Fruit fly (Drosophila melanogaster) whole organism, pupa: ENCODE measurements around the gene Cp36.

ENCODE experiments used
- CG13204 ChIP-seq: fragments of 200-800 bp; sonication (Bioruptor generic); optimal IDR thresholded peaks from 2 replicates; lab custom pipeline; 2018; ENCODE audit warnings: missing biosample characterization, mild to moderate bottlenecking, missing genetic modification characterization, moderate library complexity
- CG14655 ChIP-seq: fragments of 200-800 bp; sonication (Bioruptor generic); optimal IDR thresholded peaks from 3 replicates; lab custom pipeline; 2017; ENCODE audit warnings: mild to moderate bottlenecking, missing biosample characterization, missing genetic modification reagents, missing genetic modification characterization
- CG15710 ChIP-seq: fragments of 200-800 bp; sonication (Bioruptor generic); optimal IDR thresholded peaks from 2 replicates; lab custom pipeline; 2018; ENCODE audit warnings: missing biosample characterization, mild to moderate bottlenecking, missing genetic modification characterization, moderate library complexity
- CG32121 ChIP-seq: fragments of 200-800 bp; sonication (Bioruptor generic); IDR thresholded peaks from 2 replicates; pipeline ENCODE4 v1.3.6; 2022; ENCODE audit warnings: missing biosample characterization, missing genetic modification characterization
- CG34367 ChIP-seq: fragments of 200-800 bp; sonication (Bioruptor generic); optimal IDR thresholded peaks from 2 replicates; lab custom pipeline; 2018; ENCODE audit warnings: missing biosample characterization, mild to moderate bottlenecking, missing genetic modification characterization
- CG8159 ChIP-seq: fragments of 200-800 bp; sonication (Bioruptor generic); optimal IDR thresholded peaks from 3 replicates; lab custom pipeline; 2018; ENCODE audit warnings: missing biosample characterization, mild to moderate bottlenecking, missing genetic modification characterization, moderate library complexity
- CG9948 ChIP-seq: fragments of 200-800 bp; sonication (Bioruptor generic); optimal IDR thresholded peaks from 2 replicates; lab custom pipeline; 2018; ENCODE audit warnings: missing biosample characterization, mild to moderate bottlenecking, missing genetic modification characterization, moderate library complexity
- EcR ChIP-seq: fragments of 200-800 bp; sonication (Bioruptor generic); optimal IDR thresholded peaks from 3 replicates; lab custom pipeline; 2019; ENCODE audit warnings: missing biosample characterization, missing genetic modification characterization, mild to moderate bottlenecking, moderate library complexity, missing genetic modification reagents
- Ets98B ChIP-seq: fragments of 200-800 bp; sonication (Bioruptor generic); IDR thresholded peaks from 2 replicates; pipeline ENCODE4 v1.3.6; 2022; ENCODE audit warnings: missing biosample characterization, missing genetic modification characterization
- Pif1A ChIP-seq: fragments of 200-800 bp; sonication (Bioruptor generic); optimal IDR thresholded peaks from 3 replicates; lab custom pipeline; 2016; ENCODE audit warnings: missing biosample characterization, missing genetic modification characterization
- Pif1B ChIP-seq: fragments of 200-800 bp; sonication (Bioruptor generic); optimal IDR thresholded peaks from 3 replicates; lab custom pipeline; 2016; ENCODE audit warnings: missing biosample characterization, missing genetic modification characterization
- Snoo ChIP-seq: fragments of 200-800 bp; sonication (Bioruptor generic); optimal IDR thresholded peaks from 3 replicates; lab custom pipeline; 2017; ENCODE audit warnings: missing biosample characterization, mild to moderate bottlenecking, missing genetic modification characterization, inconsistent platforms
- fd96Ca ChIP-seq: fragments of 200-800 bp; sonication (Bioruptor generic); IDR thresholded peaks from 3 replicates; pipeline ENCODE4 v1.3.6; 2022; ENCODE audit warnings: missing biosample characterization, missing genetic modification characterization
- gl ChIP-seq: fragments of 200-800 bp; sonication (Bioruptor generic); optimal IDR thresholded peaks from 2 replicates; lab custom pipeline; 2018; ENCODE audit warnings: missing biosample characterization, mild to moderate bottlenecking, missing genetic modification characterization

DNA sequence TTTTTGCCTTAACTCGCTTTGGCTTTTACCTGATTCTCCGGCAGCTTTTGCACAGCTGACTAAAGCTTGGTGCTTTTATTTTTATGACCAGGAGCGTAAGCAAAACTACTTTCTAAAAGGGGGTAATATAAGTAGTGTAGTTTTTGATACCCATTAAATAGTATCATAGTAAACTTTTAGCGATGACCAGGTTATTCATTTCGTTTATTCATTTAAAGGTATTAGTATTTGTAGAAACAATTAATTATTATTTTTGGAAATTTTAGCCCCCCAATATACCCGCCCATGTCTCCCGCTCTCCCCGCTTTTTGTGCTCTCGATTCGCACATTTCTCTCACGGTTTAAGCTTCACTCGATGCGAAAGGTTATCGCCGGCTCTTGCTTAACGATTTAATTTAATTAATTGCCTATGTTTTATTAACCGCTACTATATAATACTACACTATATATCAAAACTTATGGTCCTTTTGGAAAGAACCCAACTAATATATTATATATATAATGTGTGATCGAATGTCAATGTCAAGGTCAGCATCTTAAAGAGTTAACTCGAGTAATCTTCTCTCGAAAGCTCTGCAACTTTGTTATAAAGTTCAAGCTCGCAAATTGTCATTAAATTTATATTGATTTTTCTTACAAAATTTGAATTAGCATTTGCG lies 14.6 kb upstream of the Cp36 start, which contains the start of gene Sptr:
- TF ChIP-seq Ets98B (GFP tag; lab: Robert Waterston, UW) = peak; percentile 95
- peak; percentile 93 for TF ChIP-seq Pif1A (GFP tag; lab: Kevin White, UChicago)
- TF ChIP-seq fd96Ca (GFP tag; lab: Robert Waterston, UW) = peak; percentile 89
- TF ChIP-seq CG14655 = peak; percentile 91
- TF ChIP-seq CG15710 = peak; percentile 94
- peak; percentile 91 for TF ChIP-seq CG9948 (tag; lab: Kevin White, UChicago)
- TF ChIP-seq gl = peak; percentile 83
- peak; percentile 93 for TF ChIP-seq CG32121
- TF ChIP-seq CG34367 = peak; percentile 92
- TF ChIP-seq CG13204 = peak; percentile 85
- peak; percentile 92 for TF ChIP-seq Snoo (tag; lab: Kevin White, UChicago)
- peak; percentile 95 for TF ChIP-seq CG8159 (tag; lab: Kevin White, UChicago)
- TF ChIP-seq Pif1B (GFP tag; lab: Kevin White, UChicago) = peak; percentile 93
- peak; percentile 64 for TF ChIP-seq EcR (GFP tag; lab: Kevin White, UChicago)
